Fruit fly (Drosophila melanogaster): ENCODE data around the gene CG5866.

CG5866 gene

DNA sequence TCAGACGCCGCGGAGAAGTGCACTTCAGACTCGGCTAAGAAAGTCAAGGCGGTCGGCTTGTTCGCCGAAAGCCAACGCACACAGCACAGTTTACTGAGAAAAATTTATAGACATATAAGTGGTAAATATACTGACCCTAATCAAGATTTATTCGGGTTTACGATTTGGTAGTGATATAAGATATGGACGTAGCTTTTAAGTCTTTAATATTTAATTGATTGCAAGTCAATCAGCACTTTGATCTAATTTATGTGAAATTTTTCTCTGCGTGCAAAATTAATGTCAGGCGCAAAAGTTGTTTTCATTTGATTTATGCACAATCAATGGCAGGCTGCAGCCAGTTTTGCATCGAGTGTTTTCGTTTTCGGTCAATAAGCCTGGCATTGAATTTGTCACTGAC, 14.9 kb downstream of the CG5866 start:
- TF ChIP-seq fru (GFP tag; optimal IDR thresholded peaks at IDR 0.05) (no peak), usp (GFP tag; optimal IDR thresholded peaks at IDR 0.05) (no peak), sv (GFP tag; optimal IDR thresholded peaks at IDR 0.05) (no peak), Myc (optimal IDR thresholded peaks at IDR 0.05) (no peak), Jra (GFP tag; optimal IDR thresholded peaks at IDR 0.05) (no peak), woc (GFP tag; optimal IDR thresholded peaks at IDR 0.05) (no peak), Sp1 (GFP tag; optimal IDR thresholded peaks at IDR 0.05) (no peak), Hnf4 (GFP tag; optimal IDR thresholded peaks at IDR 0.05) (no peak), Mio (GFP tag; optimal IDR thresholded peaks at IDR 0.05) (no peak), brk (GFP tag; optimal IDR thresholded peaks at IDR 0.05) (no peak), N (GFP tag; optimal IDR thresholded peaks at IDR 0.05) (no peak), dmrt93B (GFP tag; optimal IDR thresholded peaks at IDR 0.05) (no peak), br (GFP tag; optimal IDR thresholded peaks at IDR 0.05) (no peak), Vsx2 (GFP tag; optimal IDR thresholded peaks at IDR 0.05; ENCODE audit: partially characterized antibody) (no peak), GATAd (GFP tag; optimal IDR thresholded peaks at IDR 0.05) (no peak), OdsH (GFP tag; optimal IDR thresholded peaks at IDR 0.05) (no peak), jim (GFP tag; optimal IDR thresholded peaks at IDR 0.05) (no peak)

DNA sequence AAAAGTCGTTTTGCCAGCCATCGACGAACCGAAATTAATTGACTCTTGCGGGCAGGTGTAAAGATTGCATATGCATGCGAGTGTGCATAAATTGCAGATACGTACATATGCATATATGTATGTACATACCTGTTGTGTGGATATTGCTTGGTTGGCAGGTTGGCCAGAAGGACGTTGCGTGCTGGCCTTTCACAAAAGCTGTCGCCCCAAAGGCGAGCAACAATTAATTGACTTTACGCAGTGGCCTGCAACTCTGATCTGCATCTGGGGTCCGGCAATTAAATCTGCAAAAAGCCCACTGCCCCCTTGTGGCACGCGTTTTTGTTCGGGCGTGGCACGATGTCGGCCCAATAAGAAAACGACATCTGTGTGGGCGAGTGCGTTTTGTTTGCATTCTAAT, 17.6 kb downstream of the CG5866 start:
- no peak for TF ChIP-seq CG32264 (GFP tag; optimal IDR thresholded peaks at IDR 0.05)
- no peak for TF ChIP-seq tai (GFP tag; optimal IDR thresholded peaks at IDR 0.05)
- no peak for TF ChIP-seq HLH106 (tag; optimal IDR thresholded peaks at IDR 0.05)
- TF ChIP-seq Hr78 (GFP tag; optimal IDR thresholded peaks at IDR 0.05), result no peak
- no peak for TF ChIP-seq ey (GFP tag; optimal IDR thresholded peaks at IDR 0.05)
- TF ChIP-seq woc (GFP tag; optimal IDR thresholded peaks at IDR 0.05), result no peak
- TF ChIP-seq Rel (GFP tag; optimal IDR thresholded peaks at IDR 0.05), result no peak
- TF ChIP-seq Rel (tag; optimal IDR thresholded peaks at IDR 0.05), result no peak
- TF ChIP-seq Dif (GFP tag; optimal IDR thresholded peaks at IDR 0.05; ENCODE audit: partially characterized antibody), result no peak
- no peak for TF ChIP-seq N (GFP tag; optimal IDR thresholded peaks at IDR 0.05)
- no peak for TF ChIP-seq jim (GFP tag; optimal IDR thresholded peaks at IDR 0.05)
- no peak for TF ChIP-seq dmrt93B (GFP tag; optimal IDR thresholded peaks at IDR 0.05)

DNA sequence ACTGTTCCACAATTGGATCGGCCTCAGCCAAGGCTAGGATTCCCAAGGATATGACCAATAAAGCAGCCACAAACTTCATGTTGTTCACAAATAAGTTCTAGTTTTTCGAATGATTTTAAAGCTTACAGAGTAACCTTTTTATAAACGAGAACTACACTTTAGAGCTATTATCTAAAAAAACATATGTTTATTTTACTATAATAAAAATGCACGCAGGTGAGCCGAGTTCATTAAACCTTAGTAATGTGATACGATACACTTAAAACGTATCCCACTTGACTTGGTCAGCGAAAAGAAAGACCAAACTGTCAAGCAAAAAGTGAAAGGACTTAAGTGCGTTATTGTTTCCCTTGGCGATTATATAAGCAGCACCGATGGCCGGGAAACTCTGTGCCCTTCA, 18.8 kb downstream of the CG5866 start, which contains the start of gene CG44090:
Gene CG44090 (minus strand): TSS at position 101 of the 400 bp plus-strand sequence.
- TF ChIP-seq dl (GFP tag; optimal IDR thresholded peaks at IDR 0.05; ENCODE audit: insufficient read depth in 1 of 2, partially characterized antibody in 2 of 2), result no peak
- TF ChIP-seq pan (optimal IDR thresholded peaks at IDR 0.05), result no peak
- TF ChIP-seq Myc (optimal IDR thresholded peaks at IDR 0.05), result no peak
- TF ChIP-seq lola (GFP tag; optimal IDR thresholded peaks at IDR 0.05), result no peak
- no peak for TF ChIP-seq Jra (GFP tag; optimal IDR thresholded peaks at IDR 0.05)
- TF ChIP-seq ey (GFP tag; optimal IDR thresholded peaks at IDR 0.05), result no peak
- TF ChIP-seq rgr (GFP tag; optimal IDR thresholded peaks at IDR 0.05), result no peak
- no peak for TF ChIP-seq Rel (GFP tag; optimal IDR thresholded peaks at IDR 0.05)
- TF ChIP-seq Rel (tag; optimal IDR thresholded peaks at IDR 0.05), result no peak
- no peak for TF ChIP-seq Abd-B (GFP tag; optimal IDR thresholded peaks at IDR 0.05)

DNA sequence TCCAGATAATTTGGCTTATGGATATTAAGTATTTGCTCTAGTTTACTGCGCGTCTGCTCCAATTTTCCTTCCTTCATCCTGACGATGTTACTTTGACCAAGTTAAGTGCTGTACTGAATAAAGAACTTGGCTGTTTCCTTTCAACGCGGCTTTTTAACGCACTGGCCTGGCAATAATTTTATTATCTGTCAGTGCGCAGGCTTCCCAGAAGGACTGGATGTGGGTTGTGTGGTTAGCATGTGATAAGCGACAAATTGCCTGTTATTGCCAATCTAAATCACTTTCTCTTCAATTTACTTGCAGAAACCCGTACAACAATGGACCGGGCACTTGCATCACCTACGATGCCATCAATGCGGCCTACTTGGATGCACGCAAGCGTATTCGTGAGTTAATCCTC, 25.1 kb downstream of the CG5866 start, which contains the start of gene CG14331:
Gene CG14331 (minus strand): TSS at position 101 of the 400 bp plus-strand sequence.
- TF ChIP-seq Rel (GFP tag; optimal IDR thresholded peaks at IDR 0.05) (no peak), Rel (tag; optimal IDR thresholded peaks at IDR 0.05) (no peak), foxo (GFP tag; optimal IDR thresholded peaks at IDR 0.05) (no peak), dl (GFP tag; optimal IDR thresholded peaks at IDR 0.05; ENCODE audit: insufficient read depth in 1 of 2, partially characterized antibody in 2 of 2) (no peak), Hr83 (GFP tag; optimal IDR thresholded peaks at IDR 0.05; ENCODE audit: poor library complexity, severe bottlenecking) (no peak), tai (GFP tag; optimal IDR thresholded peaks at IDR 0.05) (no peak), Myc (optimal IDR thresholded peaks at IDR 0.05) (no peak), CG32264 (GFP tag; optimal IDR thresholded peaks at IDR 0.05) (no peak), Vsx2 (GFP tag; optimal IDR thresholded peaks at IDR 0.05; ENCODE audit: partially characterized antibody) (no peak), br (GFP tag; optimal IDR thresholded peaks at IDR 0.05) (no peak), Dfd (GFP tag; optimal IDR thresholded peaks at IDR 0.05) (no peak), h (GFP tag; optimal IDR thresholded peaks at IDR 0.05) (no peak), lola (GFP tag; optimal IDR thresholded peaks at IDR 0.05) (no peak), Sp1 (GFP tag; optimal IDR thresholded peaks at IDR 0.05) (no peak)

Data from whole organism, wandering third instar larva.